Worm (Caenorhabditis elegans) whole organism, L4/young adult: ENCODE data around the gene ssu-1.

Experiments used
- W03F9.2 ChIP-seq: fragments of 150-350 bp; optimal IDR thresholded peaks from 2 replicates; lab custom pipeline; 2014; ENCODE audit warnings: missing biosample characterization, missing genetic modification characterization
- dao-5 ChIP-seq: sonication (generic microtip); optimal IDR thresholded peaks from 2 replicates; lab custom pipeline; 2016; ENCODE audit warnings: missing genotype, missing genetic modification characterization, moderate library complexity, missing compliant biosample characterization
- him-1 ChIP-seq: sonication (generic microtip); optimal IDR thresholded peaks from 2 replicates; lab custom pipeline; 2016; ENCODE audit warnings: missing genotype, missing genetic modification reagents, missing genetic modification characterization, missing compliant biosample characterization

ssu-1 gene

DNA sequence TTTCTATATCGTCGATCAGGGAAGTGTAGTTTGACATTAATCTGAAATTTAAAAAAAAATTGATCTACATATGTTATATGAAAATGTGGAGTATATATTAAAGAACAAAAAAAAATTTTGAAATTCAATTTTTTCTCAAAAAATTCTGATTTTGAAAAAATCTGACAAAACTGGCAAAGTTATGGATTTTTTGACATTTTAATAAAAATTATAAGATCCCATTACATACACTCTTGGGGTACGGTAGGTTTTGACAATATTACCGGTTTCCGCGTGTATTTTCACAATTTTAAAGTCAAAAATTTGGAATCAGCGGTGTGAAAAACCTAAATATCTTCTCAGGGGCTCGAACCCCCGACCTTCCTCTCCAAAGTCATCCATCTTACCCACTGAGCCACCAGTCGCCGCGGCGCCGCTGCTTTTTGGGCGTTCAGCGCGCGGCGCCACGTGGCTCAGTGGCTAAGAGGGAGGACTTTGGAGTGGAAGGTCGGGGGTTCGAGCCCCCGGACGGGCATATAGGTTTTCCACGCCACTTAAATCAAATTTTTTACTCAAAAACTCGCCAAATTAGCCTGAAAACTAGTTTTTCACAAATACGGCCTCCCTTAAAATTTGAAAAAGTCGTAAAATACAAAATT is 5.5 kb upstream of the ssu-1 start, which contains the start of gene Y113G7A.14:
Gene Y113G7A.14 (minus strand): TSS at position 51 of the 638 bp plus-strand sequence.
- TF ChIP-seq W03F9.2 = no peak
- no peak for TF ChIP-seq him-1 (tag; lab: Kevin White, UChicago)
- no peak for TF ChIP-seq dao-5 (tag; lab: Kevin White, UChicago)

DNA sequence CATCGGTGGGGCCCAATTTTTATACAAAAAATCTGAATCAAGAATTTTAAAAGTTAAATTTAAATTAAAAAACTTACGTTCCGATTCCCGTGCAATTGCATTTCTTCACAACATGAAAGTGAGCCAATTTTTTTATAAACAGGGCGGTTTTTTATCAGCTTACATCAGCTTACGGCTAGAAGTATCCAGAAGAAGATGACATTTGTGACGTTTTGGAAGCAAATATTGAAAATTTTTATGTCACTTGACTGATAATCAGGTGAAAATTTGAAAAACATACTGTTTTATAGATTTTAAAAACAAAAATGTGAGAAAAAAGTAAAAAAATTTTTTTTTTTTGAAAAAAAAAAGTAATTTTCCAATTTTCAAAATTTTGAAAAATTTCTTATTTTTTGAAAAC is 2.2 kb upstream of the ssu-1 start, which contains the start of gene Y113G7A.22:
Gene Y113G7A.22 (minus strand): TSS at position 101 of the 400 bp plus-strand sequence.
- no peak for TF ChIP-seq W03F9.2
- no peak for TF ChIP-seq dao-5 (tag; lab: Kevin White, UChicago)
- no peak for TF ChIP-seq him-1 (tag; lab: Kevin White, UChicago)

DNA sequence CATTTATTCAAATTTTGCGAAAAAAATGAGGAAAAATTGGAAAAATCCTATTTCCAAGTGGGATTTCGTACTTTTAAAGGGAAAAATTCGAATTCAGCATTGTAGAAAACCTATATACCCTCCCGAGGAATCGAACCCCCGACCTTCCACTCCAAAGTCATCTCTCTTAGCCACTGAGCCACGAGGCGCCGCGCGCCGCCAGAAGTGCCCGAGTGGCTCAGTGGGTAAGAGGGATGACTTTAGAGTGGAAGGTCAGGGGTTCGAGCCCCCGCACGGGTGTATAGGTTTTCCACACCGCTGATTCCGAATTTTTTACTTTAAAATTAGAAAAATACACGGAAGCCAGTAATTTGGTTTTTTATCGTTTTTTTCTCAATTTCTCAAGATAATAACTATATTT is 1.7 kb upstream of the ssu-1 start:
- no peak for TF ChIP-seq dao-5 (tag; lab: Kevin White, UChicago)
- TF ChIP-seq him-1 (tag; lab: Kevin White, UChicago) = no peak
- TF ChIP-seq W03F9.2 = no peak

DNA sequence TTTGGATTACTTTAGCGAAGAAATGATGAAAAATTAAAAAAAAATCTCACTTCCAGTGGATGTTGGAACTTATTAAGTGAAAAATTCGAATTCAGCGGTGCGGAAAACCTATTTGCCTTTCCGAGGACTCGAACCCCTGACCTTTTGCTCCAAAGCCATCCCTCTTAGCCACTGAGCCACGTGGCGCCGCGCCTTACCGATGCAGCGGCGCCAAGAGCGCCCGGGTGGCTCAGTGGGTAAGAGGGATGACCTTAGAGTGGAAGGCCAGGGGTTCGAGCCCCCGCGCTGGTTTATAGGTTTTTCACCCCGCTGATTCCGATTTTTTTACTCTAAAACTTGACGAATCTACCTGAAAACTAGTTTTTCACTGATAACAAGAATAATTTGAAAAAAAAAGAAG is 5.5 kb downstream of the ssu-1 start:
- TF ChIP-seq him-1 (tag; lab: Kevin White, UChicago) (no peak), dao-5 (tag; lab: Kevin White, UChicago) (no peak), W03F9.2 (no peak)

DNA sequence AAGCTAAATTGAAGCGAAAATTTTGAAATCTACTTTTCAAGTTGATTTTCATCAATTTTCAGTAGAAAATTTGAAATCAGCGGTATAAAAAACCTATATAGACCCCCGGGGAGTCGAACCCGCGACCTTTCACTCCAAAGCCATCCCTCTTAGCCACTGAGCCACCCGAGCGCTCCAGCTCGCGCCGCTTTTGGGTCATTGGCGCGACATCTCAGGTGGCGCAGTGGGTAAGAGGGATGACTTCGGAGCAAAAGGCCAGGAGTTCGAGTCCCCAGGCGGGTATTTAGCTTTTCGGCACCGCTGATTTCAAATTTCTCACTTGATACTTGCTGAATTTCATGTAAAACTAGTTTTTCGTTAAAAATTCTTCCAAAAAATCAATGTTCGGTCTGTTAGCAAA is 6.4 kb downstream of the ssu-1 start:
- TF ChIP-seq dao-5 (tag; lab: Kevin White, UChicago) (no peak), W03F9.2 (no peak), him-1 (tag; lab: Kevin White, UChicago) (no peak)

DNA sequence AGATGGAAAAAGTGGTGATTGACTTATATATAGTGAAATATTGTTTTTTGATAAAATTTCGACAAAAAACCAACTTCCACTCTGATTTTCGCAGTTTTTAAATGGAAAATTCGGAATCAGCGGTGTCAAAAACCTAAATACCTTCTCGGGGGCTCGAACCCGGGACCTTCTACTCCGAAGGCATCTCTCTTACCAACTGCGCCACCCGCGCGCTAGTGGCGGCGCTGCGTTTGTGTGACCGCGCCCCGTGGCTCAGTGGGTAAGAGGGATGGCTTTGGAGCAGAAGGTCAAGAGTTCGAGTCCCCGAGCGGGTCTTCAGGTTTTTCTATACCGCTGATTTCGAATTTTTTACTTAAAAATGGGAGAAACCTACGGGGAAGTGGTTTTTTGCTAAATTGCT is 7.9 kb downstream of the ssu-1 start:
- no peak for TF ChIP-seq W03F9.2
- TF ChIP-seq him-1 (tag; lab: Kevin White, UChicago) = no peak
- no peak for TF ChIP-seq dao-5 (tag; lab: Kevin White, UChicago)

DNA sequence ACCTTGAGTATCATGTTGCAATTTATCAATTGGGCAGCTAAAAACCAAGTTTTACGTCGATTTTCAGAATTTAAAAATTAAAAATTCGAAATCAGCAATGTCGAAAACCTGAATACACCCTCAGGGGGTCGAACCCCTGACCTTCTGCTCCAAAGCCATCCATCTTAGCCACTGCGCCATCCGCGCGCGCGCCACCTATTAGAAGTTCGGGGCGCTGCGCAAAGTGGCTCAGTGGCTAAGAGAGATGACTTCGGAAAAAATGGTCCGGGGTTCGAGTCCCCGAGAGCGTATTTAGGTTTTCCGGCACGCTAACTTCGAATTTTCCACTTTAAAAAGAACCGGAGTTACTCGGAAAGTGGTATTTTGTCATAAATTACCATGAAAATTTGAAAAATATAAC is 8.7 kb downstream of the ssu-1 start:
- no peak for TF ChIP-seq W03F9.2
- no peak for TF ChIP-seq him-1 (tag; lab: Kevin White, UChicago)
- no peak for TF ChIP-seq dao-5 (tag; lab: Kevin White, UChicago)

DNA sequence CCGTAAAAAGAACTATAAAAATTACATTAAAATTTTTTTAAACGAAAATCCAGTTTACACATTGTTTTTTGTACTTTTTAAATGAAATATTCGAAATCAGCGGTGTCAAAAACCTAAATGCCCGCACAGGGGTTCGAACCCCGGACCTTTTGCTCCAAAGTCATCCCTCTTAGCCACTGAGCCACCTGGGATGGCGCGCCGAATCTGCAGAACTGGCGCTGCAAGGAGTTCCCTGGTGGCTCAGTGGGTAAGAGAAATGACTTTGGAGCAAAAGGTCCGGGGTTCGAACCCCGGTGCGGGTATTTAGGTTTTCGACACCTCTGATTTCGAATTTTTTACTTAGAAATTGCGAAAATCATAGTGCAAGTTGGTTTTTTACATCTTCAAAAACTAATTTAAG is 9.4 kb downstream of the ssu-1 start:
- TF ChIP-seq him-1 (tag; lab: Kevin White, UChicago) (no peak), dao-5 (tag; lab: Kevin White, UChicago) (no peak), W03F9.2 (no peak)

DNA sequence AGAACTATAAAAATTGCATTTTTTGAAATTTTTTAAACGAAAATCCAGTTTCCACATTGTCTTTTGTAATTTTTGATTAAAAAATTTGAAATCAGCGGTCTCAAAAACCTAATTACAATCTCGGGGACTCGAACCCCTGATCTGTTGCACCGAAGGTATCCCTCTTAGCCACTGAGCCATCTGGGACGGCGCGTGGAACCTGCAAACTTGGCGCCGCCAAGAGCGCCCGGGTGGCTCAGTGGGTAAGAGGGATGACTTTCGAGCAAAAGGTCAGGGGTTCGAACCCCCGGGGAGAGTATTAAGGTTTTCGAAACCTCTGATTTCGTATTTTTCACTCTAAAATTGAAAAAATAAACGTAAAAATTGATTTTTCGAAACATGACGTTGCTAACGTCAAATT is 10.1 kb downstream of the ssu-1 start:
- TF ChIP-seq dao-5 (tag; lab: Kevin White, UChicago) = no peak
- no peak for TF ChIP-seq him-1 (tag; lab: Kevin White, UChicago)

DNA sequence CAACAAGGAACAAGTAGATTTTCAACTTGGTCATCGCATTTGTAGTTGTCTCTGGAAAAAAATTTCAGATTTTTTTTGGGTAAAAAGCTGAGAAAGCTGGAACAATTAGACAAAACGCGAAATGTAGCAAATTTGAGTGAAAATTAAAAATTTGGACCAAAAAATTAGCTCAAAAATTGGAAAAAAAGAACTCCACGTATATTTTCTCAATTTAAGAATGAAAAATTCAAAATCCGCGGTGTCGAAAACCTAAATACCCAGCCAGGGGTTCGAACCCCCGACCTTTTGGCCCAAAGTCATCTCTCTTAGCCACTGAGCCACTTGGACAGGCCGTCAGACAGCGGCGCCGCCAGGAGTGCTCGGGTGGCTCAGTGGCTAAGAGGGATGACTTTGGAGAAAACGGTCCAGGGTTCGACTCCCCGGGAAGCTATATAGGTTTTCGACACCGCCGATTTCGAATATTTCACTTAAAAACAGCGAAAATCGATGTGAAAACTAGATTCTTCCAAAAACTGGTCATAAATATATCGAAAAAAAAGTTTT is 12.4 kb downstream of the ssu-1 start, which contains the start of gene ncx-1:
Gene ncx-1 (minus strand): TSS at position 51 of the 543 bp plus-strand sequence.
- no peak for TF ChIP-seq dao-5 (tag; lab: Kevin White, UChicago)

DNA sequence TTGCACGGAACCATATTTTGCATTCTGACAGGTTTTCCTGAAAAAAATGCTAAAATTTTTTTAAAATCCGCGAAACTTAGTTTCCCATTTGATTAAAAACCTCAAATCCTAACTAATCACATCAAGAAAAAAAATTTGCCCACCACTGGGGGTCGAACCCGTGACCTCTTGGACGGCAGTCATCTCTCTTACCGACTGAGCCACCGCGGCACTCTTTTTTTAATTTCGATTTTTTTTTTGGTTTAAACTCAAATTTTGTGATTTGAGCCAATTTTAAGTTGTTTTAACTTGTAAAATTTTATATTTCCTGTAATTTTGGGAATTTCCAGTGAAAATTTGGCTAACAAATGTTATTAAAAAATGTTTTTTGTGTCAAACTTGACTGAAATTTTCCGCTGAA is 13.3 kb downstream of the ssu-1 start:
- no peak for TF ChIP-seq him-1 (tag; lab: Kevin White, UChicago)
- TF ChIP-seq dao-5 (tag; lab: Kevin White, UChicago) = no peak
- TF ChIP-seq W03F9.2 = no peak

DNA sequence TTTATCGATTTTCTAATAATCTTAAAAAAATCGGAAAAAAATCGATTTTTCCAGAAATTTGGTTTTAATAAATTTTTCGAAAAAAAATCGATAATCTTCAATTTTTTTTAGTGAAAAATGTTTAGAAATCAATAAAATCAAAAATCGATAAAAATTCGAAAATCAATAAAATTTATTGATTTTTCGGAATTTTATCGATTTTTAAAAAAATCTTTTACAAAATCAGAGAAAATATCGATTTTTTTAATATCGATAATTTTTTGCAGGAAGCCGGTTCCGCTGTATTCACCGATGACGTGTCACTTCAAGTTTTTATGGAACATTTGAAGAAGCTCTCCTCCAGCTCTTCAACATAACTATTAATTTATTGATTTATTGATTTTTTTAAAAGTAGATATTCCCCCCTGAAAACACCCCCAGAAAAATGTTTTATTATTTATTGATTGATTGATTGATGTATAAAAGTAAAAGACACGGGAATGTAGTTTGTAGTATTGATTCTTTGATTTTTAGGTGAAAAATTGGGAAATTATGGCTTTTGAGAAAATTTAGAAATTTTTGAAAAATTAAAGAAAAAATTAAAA is 27.8 kb downstream of the ssu-1 start:
- TF ChIP-seq him-1 (tag; lab: Kevin White, UChicago) (no peak), W03F9.2 (no peak), dao-5 (tag; lab: Kevin White, UChicago) (no peak)

DNA sequence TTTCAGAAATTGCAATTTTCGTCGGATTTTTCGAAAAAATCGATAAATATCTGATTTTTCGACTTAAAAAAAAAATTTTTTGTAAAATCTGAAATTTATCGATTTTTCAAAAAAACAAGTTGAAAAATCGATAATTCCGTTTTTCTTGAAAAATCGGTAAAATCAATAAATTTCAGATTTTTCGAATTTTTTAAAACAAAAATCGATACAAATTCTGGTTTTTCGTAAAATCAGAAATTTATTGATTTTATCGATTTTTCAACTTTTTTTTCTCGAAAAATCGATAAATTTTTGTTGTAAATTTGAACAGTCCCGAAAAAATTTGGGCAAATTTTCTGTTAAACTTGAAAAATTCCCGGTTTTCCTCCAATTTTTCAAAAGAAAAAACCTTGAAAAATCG is 28.6 kb downstream of the ssu-1 start:
- no peak for TF ChIP-seq dao-5 (tag; lab: Kevin White, UChicago)
- TF ChIP-seq him-1 (tag; lab: Kevin White, UChicago) = no peak
- TF ChIP-seq W03F9.2 = no peak

DNA sequence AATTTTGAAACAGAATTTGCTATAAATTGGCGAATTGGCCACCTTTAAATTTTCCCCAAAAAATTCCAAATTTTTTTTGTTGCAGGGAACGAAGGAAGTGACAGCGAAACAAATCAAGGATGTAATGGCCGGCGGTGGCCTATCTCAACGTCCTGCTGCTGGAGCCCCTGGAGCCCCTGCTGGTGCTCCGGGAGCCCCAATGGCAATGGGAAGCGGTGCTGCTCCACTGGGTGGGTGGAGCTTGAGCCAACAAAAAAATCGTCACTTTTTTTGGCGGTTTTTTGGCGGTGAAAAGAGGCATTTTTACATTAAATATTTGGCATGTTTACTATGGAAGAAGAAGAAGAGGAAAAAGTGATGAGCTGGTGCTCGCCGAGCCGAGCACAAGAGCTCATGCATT is 35.9 kb downstream of the ssu-1 start:
- TF ChIP-seq W03F9.2 (no peak), dao-5 (tag; lab: Kevin White, UChicago) (no peak), him-1 (tag; lab: Kevin White, UChicago) (no peak)
